Worm (Caenorhabditis elegans) whole organism, L1 larva: ENCODE results near the gene cwn-2.
"Not testable (repeated sequence)": the region's sequence is repeated elsewhere in the genome, so short reads cannot be mapped to it uniquely, and the experiment has no call there.

ENCODE experiments used
- aha-1 ChIP-seq: fragments of 150-350 bp; optimal IDR thresholded peaks from 2 replicates; lab custom pipeline; 2014; ENCODE audit warnings: missing biosample characterization, missing genetic modification characterization
- blmp-1 ChIP-seq: fragments of 150-350 bp; optimal IDR thresholded peaks from 2 replicates; lab custom pipeline; 2014; ENCODE audit warnings: missing biosample characterization, missing genetic modification characterization
- ceh-63 ChIP-seq: fragments of 200-800 bp; sonication (Bioruptor generic); optimal IDR thresholded peaks from 2 replicates; lab custom pipeline; 2018; ENCODE audit warnings: mild to moderate bottlenecking, missing genetic modification characterization, missing compliant biosample characterization
- ceh-88 ChIP-seq: fragments of 200-800 bp; sonication (Bioruptor generic); IDR thresholded peaks from 2 replicates; pipeline ENCODE4 v1.3.6; 2022; ENCODE audit warnings: missing genetic modification characterization, missing compliant biosample characterization
- dpl-1 ChIP-seq, 3 experiments: fragments of 150-350 bp in 2 of 3; sonication (generic microtip) in 1 of 3; optimal IDR thresholded peaks; 2 replicates each; lab custom pipeline; 2014 to 2017; ENCODE audit warnings: missing biosample characterization in 3 of 3, missing genetic modification characterization in 3 of 3, missing genetic modification reagents in 3 of 3
- dsc-1 ChIP-seq: sonication (generic microtip); optimal IDR thresholded peaks from 2 replicates; lab custom pipeline; 2016; ENCODE audit warnings: mild to moderate bottlenecking, missing genetic modification characterization, missing compliant biosample characterization
- efl-3 ChIP-seq: fragments of 200-800 bp; sonication (Bioruptor generic); optimal IDR thresholded peaks from 2 replicates; lab custom pipeline; 2018; ENCODE audit warnings: mild to moderate bottlenecking, missing genetic modification characterization, missing compliant biosample characterization
- elt-2 ChIP-seq: sonication (generic microtip); optimal IDR thresholded peaks from 2 replicates; lab custom pipeline; 2016; ENCODE audit warnings: missing genetic modification characterization, mild to moderate bottlenecking, inconsistent platforms, missing compliant biosample characterization, missing genetic modification reagents
- elt-3 ChIP-seq, 6 experiments: fragments of 150-350 bp in 1 of 6; sonication (generic microtip); optimal IDR thresholded peaks; 2 replicates each; lab custom pipeline; 2017 to 2018; ENCODE audit warnings: missing biosample characterization in 6 of 6, missing genetic modification characterization in 6 of 6, inconsistent platforms in 1 of 6
- fkh-4 ChIP-seq: sonication (generic microtip); optimal IDR thresholded peaks from 2 replicates; lab custom pipeline; 2016; ENCODE audit warnings: missing compliant biosample characterization, missing genetic modification characterization, borderline replicate concordance
- fkh-8 ChIP-seq: sonication (generic microtip); optimal IDR thresholded peaks from 2 replicates; lab custom pipeline; 2016; ENCODE audit warnings: mild to moderate bottlenecking, missing genetic modification characterization, missing compliant biosample characterization
- fos-1 ChIP-seq: fragments of 150-350 bp; optimal IDR thresholded peaks from 2 replicates; lab custom pipeline; 2014; ENCODE audit warnings: missing biosample characterization, missing genetic modification characterization
- grh-1 ChIP-seq: fragments of 200-800 bp; sonication (Bioruptor generic); IDR thresholded peaks from 2 replicates; pipeline ENCODE4 v1.3.6; 2022; ENCODE audit warnings: missing genetic modification reagents, missing genetic modification characterization, missing compliant biosample characterization
- hlh-17 ChIP-seq: fragments of 200-800 bp; sonication (Bioruptor generic); optimal IDR thresholded peaks from 2 replicates; lab custom pipeline; 2018; ENCODE audit warnings: missing genetic modification characterization, mild to moderate bottlenecking, missing compliant biosample characterization, moderate library complexity, borderline replicate concordance
- hpl-2 ChIP-seq: fragments of 150-350 bp; optimal IDR thresholded peaks from 2 replicates; lab custom pipeline; 2014; ENCODE audit warnings: missing biosample characterization, missing genetic modification reagents, missing genetic modification characterization
- irx-1 ChIP-seq: sonication (generic microtip); optimal IDR thresholded peaks from 2 replicates; lab custom pipeline; 2016; ENCODE audit warnings: missing genetic modification characterization, missing compliant biosample characterization
- jun-1 ChIP-seq: fragments of 150-350 bp; optimal IDR thresholded peaks from 2 replicates; lab custom pipeline; 2014; ENCODE audit warnings: missing biosample characterization, missing genetic modification reagents, missing genetic modification characterization
- lin-13 ChIP-seq: fragments of 150-350 bp; optimal IDR thresholded peaks from 2 replicates; lab custom pipeline; 2014; ENCODE audit warnings: missing biosample characterization, missing genetic modification reagents, missing genetic modification characterization
- lin-14 ChIP-seq: fragments of 200-800 bp; sonication (Bioruptor generic); optimal IDR thresholded peaks from 2 replicates; lab custom pipeline; 2018; ENCODE audit warnings: mild to moderate bottlenecking, missing genetic modification characterization, moderate library complexity, missing compliant biosample characterization
- lin-15B ChIP-seq: fragments of 150-350 bp; sonication (generic microtip); optimal IDR thresholded peaks from 3 replicates; lab custom pipeline; 2014; ENCODE audit warnings: missing biosample characterization, missing genetic modification characterization
- lsy-2 ChIP-seq, 2 experiments: fragments of 150-350 bp; optimal IDR thresholded peaks; 2 replicates each; lab custom pipeline; 2014; ENCODE audit warnings: missing biosample characterization in 2 of 2, missing genetic modification characterization in 2 of 2
- mdl-1 ChIP-seq, 2 experiments: fragments of 150-350 bp; optimal IDR thresholded peaks; 2 replicates each; lab custom pipeline; 2014 to 2017; ENCODE audit warnings: missing biosample characterization in 2 of 2, missing genetic modification characterization in 2 of 2, inconsistent platforms in 1 of 2
- nhr-19 ChIP-seq: fragments of 200-800 bp; sonication (Bioruptor generic); conservative IDR thresholded peaks from 2 replicates; pipeline ENCODE4 v1.3.6; 2022; ENCODE audit warnings: missing genetic modification characterization, missing compliant biosample characterization
- nhr-20 ChIP-seq: sonication (generic microtip); optimal IDR thresholded peaks from 2 replicates; lab custom pipeline; 2016; ENCODE audit warnings: mild to moderate bottlenecking, missing genetic modification characterization, missing compliant biosample characterization
- nhr-237 ChIP-seq: fragments of 150-350 bp; optimal IDR thresholded peaks from 2 replicates; lab custom pipeline; 2014; ENCODE audit warnings: missing biosample characterization, missing genetic modification characterization
- nhr-47 ChIP-seq: sonication (generic microtip); optimal IDR thresholded peaks from 2 replicates; lab custom pipeline; 2016; ENCODE audit warnings: mild to moderate bottlenecking, missing genetic modification characterization, moderate library complexity, missing compliant biosample characterization
- nhr-71 ChIP-seq: sonication (generic microtip); optimal IDR thresholded peaks from 2 replicates; lab custom pipeline; 2016; ENCODE audit warnings: mild to moderate bottlenecking, missing genetic modification characterization, moderate library complexity, missing compliant biosample characterization
- nhr-77 ChIP-seq: fragments of 150-350 bp; optimal IDR thresholded peaks from 2 replicates; lab custom pipeline; 2014; ENCODE audit warnings: missing biosample characterization, missing genetic modification characterization
- nhr-85 ChIP-seq: sonication (generic microtip); peaks from one replicate; lab custom pipeline; 2016; ENCODE audit warnings: missing genetic modification characterization, inconsistent platforms, missing compliant biosample characterization
- nhr-90 ChIP-seq: sonication (generic microtip); optimal IDR thresholded peaks from 2 replicates; lab custom pipeline; 2016; ENCODE audit warnings: mild to moderate bottlenecking, missing genetic modification characterization, missing compliant biosample characterization; ENCODE audit not compliant: poor library complexity
- pag-3 ChIP-seq: sonication (generic microtip); optimal IDR thresholded peaks from 2 replicates; lab custom pipeline; 2017; ENCODE audit warnings: missing genetic modification characterization, mild to moderate bottlenecking, missing compliant biosample characterization, antibody characterized with exemption, borderline replicate concordance; ENCODE audit not compliant: insufficient read depth
- snpc-4 ChIP-seq: fragments of 150-350 bp; optimal IDR thresholded peaks from 2 replicates; lab custom pipeline; 2014; ENCODE audit warnings: missing biosample characterization, missing genetic modification characterization
- sox-4 ChIP-seq: sonication (generic microtip); optimal IDR thresholded peaks from 2 replicates; lab custom pipeline; 2016; ENCODE audit warnings: missing genetic modification characterization, missing compliant biosample characterization
- swsn-7 ChIP-seq: sonication (generic microtip); optimal IDR thresholded peaks from 2 replicates; lab custom pipeline; 2016; ENCODE audit warnings: missing genetic modification characterization, missing compliant biosample characterization
- tlp-1 ChIP-seq: fragments of 150-350 bp; optimal IDR thresholded peaks from 2 replicates; lab custom pipeline; 2014; ENCODE audit warnings: missing biosample characterization, missing genetic modification characterization
- unc-130 ChIP-seq: fragments of 150-350 bp; optimal IDR thresholded peaks from 2 replicates; lab custom pipeline; 2017; ENCODE audit warnings: missing biosample characterization, missing genetic modification characterization, inconsistent platforms
- unc-62 ChIP-seq: fragments of 150-350 bp; optimal IDR thresholded peaks from 2 replicates; lab custom pipeline; 2014; ENCODE audit warnings: missing biosample characterization, missing genetic modification reagents, missing genetic modification characterization
- unc-98 ChIP-seq: fragments of 200-800 bp; sonication (Bioruptor generic); IDR thresholded peaks from 2 replicates; pipeline ENCODE4 v1.3.6; 2022; ENCODE audit warnings: missing genetic modification characterization, missing compliant biosample characterization
- vab-15 ChIP-seq: sonication (generic microtip); optimal IDR thresholded peaks from 2 replicates; lab custom pipeline; 2017; ENCODE audit warnings: missing genotype, mild to moderate bottlenecking, missing genetic modification characterization, missing compliant biosample characterization
- zag-1 ChIP-seq: fragments of 150-350 bp; optimal IDR thresholded peaks from 2 replicates; lab custom pipeline; 2014; ENCODE audit warnings: missing biosample characterization, missing genetic modification characterization
- zip-4 ChIP-seq: fragments of 200-800 bp; sonication (Bioruptor generic); optimal IDR thresholded peaks from 2 replicates; lab custom pipeline; 2018; ENCODE audit warnings: mild to moderate bottlenecking, missing genetic modification characterization, moderate library complexity, missing compliant biosample characterization

The cwn-2 gene

DNA sequence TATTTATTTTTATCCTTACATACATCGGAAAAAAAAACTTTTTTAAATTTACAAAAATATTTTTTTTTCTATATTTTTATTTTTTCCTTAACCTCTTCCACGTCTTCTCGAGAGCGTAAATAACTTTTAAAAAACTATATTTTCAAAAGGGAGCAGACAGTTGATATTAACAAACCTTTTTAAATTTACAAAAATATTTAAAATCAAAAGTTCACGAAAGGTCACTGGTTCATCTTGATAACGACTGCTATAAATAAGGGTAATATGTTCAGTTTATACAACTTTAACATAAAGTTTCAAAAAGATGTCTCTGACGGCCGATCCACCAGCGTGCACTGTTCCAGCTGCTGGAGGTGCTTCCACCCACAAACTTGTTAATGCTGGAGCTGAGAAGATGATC, 38.8 kb upstream of the cwn-2 start, which contains the start of the genes F44D12.16 and msd-2:
F44D12.16 (plus strand) TSS at position 301 of the 400 bp plus-strand sequence.
msd-2 (plus strand) TSS at position 305 of the 400 bp plus-strand sequence.
- not testable (repeated sequence) for TF ChIP-seq fkh-8 (tag; lab: Kevin White, UChicago); unc-98 (GFP tag; lab: Robert Waterston, UW); vab-15 (tag; lab: Kevin White, UChicago)

DNA sequence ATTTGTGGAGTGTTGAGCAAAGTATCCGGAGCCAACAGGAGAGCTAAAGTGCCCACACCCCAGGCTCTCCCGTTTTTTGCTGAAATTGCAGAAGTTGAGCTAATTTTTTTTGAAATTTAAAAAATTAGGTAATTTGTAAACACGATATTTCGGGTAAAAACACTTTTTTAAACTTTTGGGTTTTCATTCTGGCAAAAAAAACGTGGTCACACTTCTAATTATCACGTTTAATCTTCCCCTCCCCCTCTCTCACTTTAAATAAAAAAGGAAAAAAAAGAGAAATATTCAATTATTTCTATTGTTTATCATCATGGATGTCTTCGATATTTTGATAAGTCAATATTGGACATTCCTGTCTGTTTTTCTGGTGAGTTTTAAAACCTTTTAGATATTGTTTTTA, 34.6 kb upstream of the cwn-2 start, which contains the start of gene F44D12.6:
F44D12.6 (plus strand) TSS at position 301 of the 400 bp plus-strand sequence.
- TF ChIP-seq swsn-7 (tag; lab: Kevin White, UChicago) (no peak), efl-3 (GFP tag; lab: Kevin White, UChicago) (no peak), fkh-8 (tag; lab: Kevin White, UChicago) (no peak), hpl-2 (GFP tag; lab: Kevin White, UChicago) (no peak), tlp-1 (no peak), ceh-63 (GFP tag; lab: Kevin White, UChicago) (no peak), lsy-2 (tag; optimal IDR thresholded peaks at IDR 0.05; lab: Kevin White, UChicago) (no peak), nhr-90 (tag; lab: Kevin White, UChicago) (no peak), nhr-19 (GFP tag; lab: Robert Waterston, UW) (no peak), pag-3 (tag; lab: Kevin White, UChicago) (no peak)

DNA sequence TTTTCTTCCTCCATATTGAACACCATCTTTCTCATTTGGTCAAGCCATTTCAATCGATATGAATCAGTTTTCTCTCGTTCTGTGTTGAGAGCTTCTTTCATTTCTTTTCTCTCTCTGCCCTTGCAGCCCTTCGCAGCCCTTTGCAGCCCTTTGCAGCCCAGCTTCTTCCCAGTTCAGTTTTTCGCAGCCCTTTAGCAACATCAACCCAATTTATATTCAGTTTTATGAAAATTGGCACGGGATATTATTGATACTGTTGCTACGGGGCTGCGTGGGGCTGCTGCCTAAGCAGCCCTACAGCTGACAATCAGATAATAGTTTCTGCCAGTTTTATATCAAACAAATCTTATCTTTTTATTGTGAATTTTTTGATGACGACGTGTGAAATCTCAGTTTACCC, 30.6 kb upstream of the cwn-2 start, which contains the start of gene F44D12.10:
F44D12.10 (minus strand) TSS at position 101 of the 400 bp plus-strand sequence.
- no peak for TF ChIP-seq unc-130 (tag; lab: Kevin White, UChicago)
- TF ChIP-seq, all 84 proteins: peak for 0

DNA sequence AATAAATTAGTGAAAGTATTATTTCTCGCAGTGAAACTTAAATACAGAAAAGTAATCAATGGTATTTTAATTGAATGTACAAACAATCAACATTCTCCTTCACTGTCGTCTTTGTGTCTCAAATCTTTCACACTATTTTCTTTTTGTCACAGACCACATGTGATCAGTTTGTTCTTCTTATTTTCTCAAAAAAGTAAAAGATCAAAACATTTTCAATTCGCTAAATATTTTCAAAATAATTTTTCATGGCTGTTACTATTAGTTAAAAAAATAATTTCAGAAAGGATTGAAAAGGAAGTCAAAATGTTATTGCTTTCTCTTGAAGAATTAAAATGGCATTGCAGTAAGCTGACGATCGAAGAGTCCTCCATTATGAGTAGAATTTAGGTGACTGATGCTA, 26.8 kb upstream of the cwn-2 start, which contains the start of gene dhs-31:
dhs-31 (minus strand) TSS at position 101 of the 400 bp plus-strand sequence.
- TF ChIP-seq unc-130 (tag; lab: Kevin White, UChicago), result no peak
- no peak for TF ChIP-seq snpc-4 (tag; lab: Kevin White, UChicago)
- TF ChIP-seq blmp-1 (tag; lab: Kevin White, UChicago), result peak; percentile 42
- no peak for TF ChIP-seq unc-62
- TF ChIP-seq efl-3 (GFP tag; lab: Kevin White, UChicago), result no peak
- peak; percentile 22 for TF ChIP-seq nhr-85 (tag; lab: Kevin White, UChicago)
- TF ChIP-seq zag-1 (tag; lab: Kevin White, UChicago), result no peak
- TF ChIP-seq fos-1 (tag; lab: Kevin White, UChicago), result no peak
- peak in 1 of 6 experiments; percentile 11 for TF ChIP-seq elt-3 (tag; optimal IDR thresholded peaks at IDR 0.05; lab: Kevin White, UChicago)
- no peak for TF ChIP-seq irx-1
- no peak for TF ChIP-seq elt-2 (tag; lab: Kevin White, UChicago)
- no peak for TF ChIP-seq ceh-88
- no peak for TF ChIP-seq swsn-7 (tag; lab: Kevin White, UChicago)
- TF ChIP-seq, all 84 proteins: peak for 3

DNA sequence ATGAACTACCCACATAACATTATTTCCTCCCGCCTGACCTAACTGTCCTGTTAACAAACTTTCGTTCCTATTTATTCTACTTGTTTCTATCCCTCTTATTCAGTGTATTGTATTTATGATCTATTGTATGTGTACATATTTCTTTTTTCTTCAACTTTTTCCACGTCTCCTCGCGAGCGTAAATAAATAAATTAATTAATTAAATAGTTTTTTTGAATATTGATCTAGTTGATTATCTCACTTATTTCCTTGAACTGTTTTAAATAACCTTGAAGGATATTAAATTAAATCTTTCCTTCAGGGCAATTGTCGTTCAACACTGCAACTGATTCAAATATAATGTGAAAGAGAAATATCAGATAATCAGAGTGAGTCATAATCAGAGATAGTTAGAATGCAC, 24.7 kb upstream of the cwn-2 start, which contains the start of gene frk-1:
frk-1 (plus strand) TSS at position 301 of the 400 bp plus-strand sequence.
- no peak for TF ChIP-seq zag-1 (tag; lab: Kevin White, UChicago)

DNA sequence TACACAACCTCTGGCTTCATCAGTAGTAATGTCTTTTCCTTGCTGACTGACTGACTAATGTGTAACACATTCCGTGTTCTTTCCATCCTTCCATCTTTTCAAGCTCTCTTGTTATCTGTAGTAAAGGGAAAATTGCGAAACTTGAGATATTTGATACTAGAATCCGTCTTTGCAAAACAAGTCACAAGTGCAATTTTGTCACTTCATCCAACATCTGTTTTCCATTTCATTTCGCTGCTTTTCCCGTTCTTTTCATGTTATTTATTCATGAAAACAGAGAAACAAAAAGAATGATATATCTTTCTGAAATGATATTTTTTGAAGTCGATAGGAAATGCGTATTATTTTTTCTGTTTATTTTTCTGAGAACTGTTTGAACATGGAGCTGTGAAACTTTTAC, 21.6 kb upstream of the cwn-2 start:
- TF ChIP-seq hlh-17 (no peak), zip-4 (GFP tag; lab: Kevin White, UChicago) (no peak), grh-1 (GFP tag; lab: Robert Waterston, UW) (no peak), nhr-20 (tag; lab: Kevin White, UChicago) (no peak), lin-14 (GFP tag; lab: Kevin White, UChicago) (peak; percentile 14), dsc-1 (tag; lab: Kevin White, UChicago) (peak; percentile 83), nhr-47 (tag; lab: Kevin White, UChicago) (no peak), dpl-1 (GFP tag; optimal IDR thresholded peaks at IDR 0.05; lab: Kevin White, UChicago) (no peak), lin-15B (no peak), jun-1 (no peak), nhr-71 (tag; lab: Kevin White, UChicago) (no peak), lin-13 (GFP tag; lab: Kevin White, UChicago) (no peak), sox-4 (tag; lab: Kevin White, UChicago) (no peak), ceh-88 (no peak), mdl-1 (tag; optimal IDR thresholded peaks at IDR 0.05; lab: Kevin White, UChicago) (no peak), aha-1 (tag; lab: Kevin White, UChicago) (no peak), nhr-237 (tag; lab: Kevin White, UChicago) (no peak), nhr-85 (tag; lab: Kevin White, UChicago) (no peak), fkh-4 (peak; percentile 58), nhr-77 (tag; lab: Kevin White, UChicago) (no peak)
